Fruit fly (Drosophila melanogaster) whole organism, embryonic: ENCODE data around the gene CG43052.

ENCODE experiments used
- Awh ChIP-seq: fragments of 200-800 bp; sonication (Bioruptor generic); IDR thresholded peaks from 2 replicates; pipeline ENCODE4, ENCODE4 v1.3.6; 2022; ENCODE audit warnings: missing biosample characterization, missing genetic modification characterization
- BtbVII ChIP-seq: fragments of 200-800 bp; sonication (Bioruptor generic); optimal IDR thresholded peaks from 3 replicates; lab custom pipeline; 2017; ENCODE audit warnings: missing biosample characterization, mild to moderate bottlenecking, missing genetic modification characterization
- CG12219 ChIP-seq: fragments of 200-800 bp; sonication (Bioruptor generic); optimal IDR thresholded peaks from 3 replicates; lab custom pipeline; 2018; ENCODE audit warnings: missing biosample characterization, mild to moderate bottlenecking, missing genetic modification characterization
- eyg ChIP-seq: fragments of 200-800 bp; sonication (Bioruptor generic); optimal IDR thresholded peaks from 3 replicates; lab custom pipeline; 2016; ENCODE audit warnings: missing biosample characterization, missing genetic modification characterization

- TF ChIP-seq eyg (GFP tag; lab: Kevin White, UChicago), result no peak
- TF ChIP-seq Awh (GFP tag; lab: Robert Waterston, UW), result no peak
- TF ChIP-seq CG12219 (GFP tag; lab: Kevin White, UChicago), result no peak
- TF ChIP-seq BtbVII (GFP tag; lab: Kevin White, UChicago), result no peak
Observed at dm6 chr2L:14393527-14393926, 41.6 kb downstream of the CG43052 start.
